Fruit fly (Drosophila melanogaster): ENCODE data around the gene CG45067.

CG45067 gene

DNA sequence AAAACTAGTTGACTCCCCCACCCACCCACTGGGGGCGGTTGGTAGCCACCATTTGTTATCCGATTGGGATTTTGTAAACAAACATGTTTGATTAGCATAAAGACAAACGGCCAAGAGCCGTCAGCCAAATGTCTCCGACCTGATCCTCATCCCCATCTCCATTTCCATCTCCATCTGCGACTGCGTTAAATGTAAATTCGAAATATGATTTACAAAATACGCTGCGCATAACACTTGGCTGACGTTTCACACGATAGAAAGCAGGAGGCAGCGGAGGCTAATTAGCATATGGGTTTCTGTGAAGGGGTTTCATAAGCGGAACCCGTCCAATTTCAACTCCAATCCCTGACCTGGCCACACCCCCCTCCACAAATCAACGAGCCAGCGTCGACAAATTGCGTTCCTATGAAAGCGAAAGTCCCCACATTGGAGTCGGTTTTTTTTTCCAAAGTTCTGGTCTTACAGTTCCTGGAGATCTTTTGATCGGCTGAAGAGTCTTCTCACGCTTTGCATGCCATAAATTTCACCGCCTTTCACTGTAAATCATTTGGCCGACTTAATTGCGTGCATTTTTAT, 6.1 kb downstream of the CG45067 start (continued):
- no peak for TF ChIP-seq CG10565 (GFP tag; optimal IDR thresholded peaks at IDR 0.05)
- no peak for TF ChIP-seq CG43689 (GFP tag; IDR thresholded peaks at IDR 0.05)
- TF ChIP-seq oc (tag; optimal IDR thresholded peaks at IDR 0.05), result peak; percentile 61
- TF ChIP-seq abd-A (tag; optimal IDR thresholded peaks at IDR 0.05), result peak; percentile 69
- no peak for TF ChIP-seq CG4854 (GFP tag; optimal IDR thresholded peaks at IDR 0.05)
- no peak for TF ChIP-seq ATbp (GFP tag; optimal IDR thresholded peaks at IDR 0.05)
- TF ChIP-seq Myb (GFP tag; optimal IDR thresholded peaks at IDR 0.05), result no peak
- no peak for TF ChIP-seq mld (GFP tag; IDR thresholded peaks at IDR 0.05; ENCODE audit: partially characterized antibody)
- no peak for TF ChIP-seq Hmr (GFP tag; optimal IDR thresholded peaks at IDR 0.05)

DNA sequence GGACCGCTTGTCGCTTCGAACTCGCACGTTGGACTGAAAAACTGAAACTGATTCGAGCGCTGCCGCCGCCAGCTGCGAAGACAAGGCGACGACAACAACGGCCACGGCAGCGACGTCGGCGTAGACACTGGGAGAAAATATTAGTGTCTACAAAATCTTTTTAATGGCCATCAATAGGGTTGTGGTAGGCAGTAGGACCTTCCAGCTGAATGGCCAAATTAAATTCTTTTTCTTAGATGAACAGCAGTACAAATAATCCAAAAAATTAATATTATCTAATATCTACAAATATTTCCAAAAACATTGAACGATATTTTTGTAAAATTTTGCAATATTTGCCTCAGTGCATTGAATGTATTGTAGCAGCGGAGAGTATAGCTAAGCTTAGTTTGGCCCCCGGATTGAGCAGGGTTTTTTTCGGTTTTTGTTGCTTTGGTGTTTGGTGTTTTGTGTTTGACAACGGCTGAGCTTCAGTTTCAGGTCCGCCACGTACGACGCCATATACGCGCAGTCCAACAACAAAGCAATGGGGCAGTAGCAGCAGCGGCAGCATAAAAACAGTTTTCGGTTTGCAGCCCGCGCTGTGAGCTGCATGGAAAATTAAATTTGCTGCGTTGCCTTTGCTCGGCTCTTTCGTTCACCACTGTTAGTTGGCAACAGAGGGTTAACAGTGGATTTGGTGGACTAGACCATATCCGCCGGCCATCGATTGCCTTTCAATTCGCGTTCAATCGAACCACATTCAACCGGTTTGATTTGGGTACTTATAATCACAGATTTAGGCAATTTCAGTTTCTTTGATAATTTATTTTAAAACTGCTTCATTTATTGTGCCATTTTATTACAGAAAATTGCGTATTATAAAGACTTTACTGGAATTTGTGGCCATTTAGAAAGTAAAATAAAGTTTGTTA, 7.1 kb downstream of the CG45067 start, which contains the start of gene Cht7:
Cht7 (minus strand) TSS at position 51 of the 914 bp plus-strand sequence.
- TF ChIP-seq sna (GFP tag; IDR thresholded peaks at IDR 0.05; ENCODE audit: partially characterized antibody) (no peak), NC2β (GFP tag; optimal IDR thresholded peaks at IDR 0.05) (peak; percentile 68), Sox102F (GFP tag; optimal IDR thresholded peaks at IDR 0.05) (peak; percentile 91), ewg (GFP tag; optimal IDR thresholded peaks at IDR 0.05) (peak; percentile 82), tio (GFP tag; optimal IDR thresholded peaks at IDR 0.05) (peak; percentile 76), salm (tag; optimal IDR thresholded peaks at IDR 0.05) (peak; percentile 84), Bgb (GFP tag; IDR thresholded peaks at IDR 0.05; ENCODE audit: partially characterized antibody) (no peak), CG7963 (GFP tag; IDR thresholded peaks at IDR 0.05; ENCODE audit: partially characterized antibody) (no peak), pan (optimal IDR thresholded peaks at IDR 0.05) (no peak), pan (GFP tag; optimal IDR thresholded peaks at IDR 0.05 in 1 of 2, IDR thresholded peaks at IDR 0.05 in 1 of 2) (peak in 1 of 2 experiments; percentile 73), Nf-YC (tag; optimal IDR thresholded peaks at IDR 0.05) (peak; percentile 77), CG10462 (GFP tag; optimal IDR thresholded peaks at IDR 0.05) (peak; percentile 67), Med (GFP tag) (peak; percentile 96), CG11504 (tag; optimal IDR thresholded peaks at IDR 0.05) (peak; percentile 90), pzg (GFP tag; optimal IDR thresholded peaks at IDR 0.05) (no peak), ac (GFP tag; optimal IDR thresholded peaks at IDR 0.05) (no peak), ara (GFP tag; IDR thresholded peaks at IDR 0.05) (peak; percentile 83), CG1233 (GFP tag; optimal IDR thresholded peaks at IDR 0.05) (peak; percentile 60), ssp (GFP tag; IDR thresholded peaks at IDR 0.05) (peak; percentile 80), onecut (GFP tag; IDR thresholded peaks at IDR 0.05) (peak; percentile 58), CG8290 (GFP tag; optimal IDR thresholded peaks at IDR 0.05) (peak; percentile 13), CG8290 (tag; optimal IDR thresholded peaks at IDR 0.05) (peak; percentile 11 to 37), Nf-YB (GFP tag; optimal IDR thresholded peaks at IDR 0.05) (peak; percentile 71), CG31388 (GFP tag; optimal IDR thresholded peaks at IDR 0.05) (peak; percentile 50), CG8478 (optimal IDR thresholded peaks at IDR 0.05) (no peak), ranshi (GFP tag; IDR thresholded peaks at IDR 0.05) (peak; percentile 71; the same call in 1 of the 2 replicates), aop (GFP tag; IDR thresholded peaks at IDR 0.05) (no peak), CG3995 (GFP tag; optimal IDR thresholded peaks at IDR 0.05) (peak; percentile 21), eyg (GFP tag; optimal IDR thresholded peaks at IDR 0.05) (peak; percentile 4), CG14860 (GFP tag; IDR thresholded peaks at IDR 0.05; ENCODE audit: partially characterized antibody) (no peak), ase (GFP tag; IDR thresholded peaks at IDR 0.05) (peak; percentile 67), gcm2 (GFP tag; optimal IDR thresholded peaks at IDR 0.05) (peak; percentile 79), CG31365 (tag; optimal IDR thresholded peaks at IDR 0.05) (peak; percentile 20), CG2129 (GFP tag; IDR thresholded peaks at IDR 0.05; ENCODE audit: partially characterized antibody) (no peak), rib (GFP tag; IDR thresholded peaks at IDR 0.05) (peak; percentile 42; the same call in 1 of the 2 replicates), Dip2 (GFP tag; IDR thresholded peaks at IDR 0.05) (no peak; the same call in 1 of the 2 replicates), CG12236 (GFP tag; optimal IDR thresholded peaks at IDR 0.05) (no peak), Doc2 (GFP tag; IDR thresholded peaks at IDR 0.05) (0 out of 2 replicates have a peak, but pooled peaks have one; percentile 30)

Measured in whole organism, embryonic.